Fruit fly (Drosophila melanogaster) whole organism, prepupa: ENCODE results near the gene CG32147.

Experiments
- CG10631 ChIP-seq: fragments of 200-800 bp; sonication (Bioruptor generic); optimal IDR thresholded peaks from 2 replicates; lab custom pipeline; 2016; ENCODE audit warnings: missing biosample characterization, missing genetic modification characterization
- CG15336 ChIP-seq: fragments of 200-800 bp; sonication (Bioruptor generic); IDR thresholded peaks from 2 replicates; pipeline ENCODE4 v1.3.6; 2022; ENCODE audit warnings: missing biosample characterization, missing genetic modification characterization
- CG3032 ChIP-seq: fragments of 200-800 bp; optimal IDR thresholded peaks from 2 replicates; lab custom pipeline; 2019; ENCODE audit warnings: missing biosample characterization, mild to moderate bottlenecking, missing genetic modification characterization, moderate library complexity
- CG6163 ChIP-seq: fragments of 200-800 bp; sonication (Bioruptor generic); IDR thresholded peaks from 3 replicates; pipeline ENCODE4 v1.3.6; 2022; ENCODE audit warnings: missing biosample characterization, missing genetic modification characterization
- CG7368 ChIP-seq: fragments of 200-800 bp; sonication (Bioruptor generic); optimal IDR thresholded peaks from 3 replicates; lab custom pipeline; 2016; ENCODE audit warnings: missing biosample characterization, missing genetic modification characterization
- CG8632 ChIP-seq: fragments of 200-800 bp; sonication (Bioruptor generic); optimal IDR thresholded peaks from 3 replicates; lab custom pipeline; 2016; ENCODE audit warnings: missing biosample characterization, missing genetic modification characterization
- Hr38 ChIP-seq: sonication (Bioruptor generic); optimal IDR thresholded peaks from 2 replicates; lab custom pipeline; 2016; ENCODE audit warnings: missing biosample characterization, missing genetic modification characterization
- Sox15 ChIP-seq: fragments of 200-800 bp; sonication (Bioruptor generic); optimal IDR thresholded peaks from 3 replicates; lab custom pipeline; 2016; ENCODE audit warnings: missing biosample characterization, missing genetic modification characterization
- dsx ChIP-seq: fragments of 200-800 bp; optimal IDR thresholded peaks from 3 replicates; lab custom pipeline; 2019; ENCODE audit warnings: missing biosample characterization, mild to moderate bottlenecking, missing genetic modification characterization, moderate library complexity; ENCODE audit not compliant: poor library complexity, severe bottlenecking

DNA sequence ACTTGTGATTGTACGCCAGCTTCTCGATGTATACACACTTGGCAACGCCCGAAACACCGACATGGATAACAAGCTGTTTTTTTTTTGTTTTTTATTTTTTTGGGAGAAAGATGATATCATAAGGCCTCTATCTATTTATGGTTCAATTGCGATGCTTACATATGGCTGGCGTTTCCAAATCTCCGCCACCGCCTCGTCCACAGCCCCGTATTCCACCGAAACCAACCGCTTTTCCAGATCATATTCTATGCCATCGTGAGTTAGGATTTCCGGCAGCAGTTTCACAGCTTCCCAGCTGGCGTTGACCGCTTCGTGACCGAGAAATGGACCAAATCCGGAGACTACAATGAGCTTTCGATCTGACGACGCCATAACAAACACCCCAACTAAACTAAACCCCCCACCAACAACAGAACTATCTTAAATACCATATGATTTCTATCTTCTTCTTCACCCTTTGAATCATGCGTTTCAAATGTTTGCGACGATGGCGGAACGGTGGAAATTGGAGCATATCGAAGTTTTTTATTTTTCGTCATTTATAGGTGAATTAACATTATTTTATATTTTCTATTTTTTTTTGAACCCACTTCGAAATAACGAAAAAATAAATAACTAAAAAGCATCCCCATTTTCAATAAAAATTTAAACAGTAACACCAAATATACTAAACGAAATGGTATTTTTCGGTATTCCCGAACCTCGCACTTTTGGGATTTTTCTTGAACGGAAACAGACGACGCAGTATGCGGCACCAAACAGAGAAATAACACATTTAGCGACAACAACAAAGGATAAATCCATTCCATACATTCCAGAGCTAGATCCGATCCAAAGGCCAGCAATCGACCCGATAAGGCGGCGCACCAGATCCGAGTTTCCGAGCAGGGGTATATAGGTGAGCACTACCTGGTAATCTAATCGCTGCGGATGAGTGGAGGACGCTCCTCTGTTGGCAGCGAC, at the start of gene CG32147, which contains the start of gene Pex3:
- TF ChIP-seq Sox15 (no peak), Hr38 (no peak), CG15336 (GFP tag; lab: Robert Waterston, UW) (no peak), CG3032 (tag; lab: Kevin White, UChicago) (no peak), CG8632 (GFP tag; lab: Kevin White, UChicago) (no peak), CG10631 (GFP tag; lab: Kevin White, UChicago) (no peak), CG7368 (no peak), CG6163 (GFP tag; lab: Robert Waterston, UW) (no peak), dsx (GFP tag; lab: Kevin White, UChicago) (no peak)
